Worm (Caenorhabditis elegans) whole organism, L1 larva: ENCODE measurements around the gene str-262.

ENCODE experiments used
- C04F5.9 ChIP-seq: sonication (generic microtip); optimal IDR thresholded peaks from 2 replicates; lab custom pipeline; 2016; ENCODE audit warnings: missing genetic modification characterization, missing compliant biosample characterization
- C16A3.4 ChIP-seq: fragments of 150-350 bp; optimal IDR thresholded peaks from 2 replicates; lab custom pipeline; 2014; ENCODE audit warnings: missing biosample characterization, missing genetic modification characterization
- alr-1 ChIP-seq: fragments of 200-800 bp; sonication (Bioruptor generic); optimal IDR thresholded peaks from 2 replicates; lab custom pipeline; 2018; ENCODE audit warnings: borderline replicate concordance, mild to moderate bottlenecking, missing genetic modification characterization, missing compliant biosample characterization
- aly-2 ChIP-seq: fragments of 150-350 bp; optimal IDR thresholded peaks from 2 replicates; lab custom pipeline; 2014; ENCODE audit warnings: missing biosample characterization, missing genetic modification characterization
- ceh-63 ChIP-seq: fragments of 200-800 bp; sonication (Bioruptor generic); optimal IDR thresholded peaks from 2 replicates; lab custom pipeline; 2018; ENCODE audit warnings: mild to moderate bottlenecking, missing genetic modification characterization, missing compliant biosample characterization
- efl-3 ChIP-seq: fragments of 200-800 bp; sonication (Bioruptor generic); optimal IDR thresholded peaks from 2 replicates; lab custom pipeline; 2018; ENCODE audit warnings: mild to moderate bottlenecking, missing genetic modification characterization, missing compliant biosample characterization
- egl-13 ChIP-seq: sonication (generic microtip); optimal IDR thresholded peaks from 2 replicates; lab custom pipeline; 2016; ENCODE audit warnings: missing genotype, missing genetic modification reagents, missing genetic modification characterization, missing compliant biosample characterization
- elt-3 ChIP-seq, 6 experiments: fragments of 150-350 bp in 1 of 6; sonication (generic microtip); optimal IDR thresholded peaks; 2 replicates each; lab custom pipeline; 2017 to 2018; ENCODE audit warnings: missing biosample characterization in 6 of 6, missing genetic modification characterization in 6 of 6, inconsistent platforms in 1 of 6
- ets-5 ChIP-seq: fragments of 200-800 bp; sonication (Bioruptor generic); IDR thresholded peaks from 2 replicates; pipeline ENCODE4 v1.3.6; 2022; ENCODE audit warnings: missing genetic modification characterization, missing compliant biosample characterization
- fkh-10 ChIP-seq: sonication (generic microtip); optimal IDR thresholded peaks from 2 replicates; lab custom pipeline; 2017; ENCODE audit warnings: missing biosample characterization, missing genetic modification reagents, missing genetic modification characterization
- fkh-8 ChIP-seq: sonication (generic microtip); optimal IDR thresholded peaks from 2 replicates; lab custom pipeline; 2016; ENCODE audit warnings: mild to moderate bottlenecking, missing genetic modification characterization, missing compliant biosample characterization
- fos-1 ChIP-seq: fragments of 150-350 bp; optimal IDR thresholded peaks from 2 replicates; lab custom pipeline; 2014; ENCODE audit warnings: missing biosample characterization, missing genetic modification characterization
- hlh-17 ChIP-seq: fragments of 200-800 bp; sonication (Bioruptor generic); optimal IDR thresholded peaks from 2 replicates; lab custom pipeline; 2018; ENCODE audit warnings: missing genetic modification characterization, mild to moderate bottlenecking, missing compliant biosample characterization, moderate library complexity, borderline replicate concordance
- hpl-2 ChIP-seq: fragments of 150-350 bp; optimal IDR thresholded peaks from 2 replicates; lab custom pipeline; 2014; ENCODE audit warnings: missing biosample characterization, missing genetic modification reagents, missing genetic modification characterization
- irx-1 ChIP-seq: sonication (generic microtip); optimal IDR thresholded peaks from 2 replicates; lab custom pipeline; 2016; ENCODE audit warnings: missing genetic modification characterization, missing compliant biosample characterization
- isw-1 ChIP-seq: fragments of 200-800 bp; sonication (Bioruptor generic); IDR thresholded peaks from 2 replicates; pipeline ENCODE4 v1.3.6; 2022; ENCODE audit warnings: missing genetic modification characterization, missing compliant biosample characterization
- lin-13 ChIP-seq: fragments of 150-350 bp; optimal IDR thresholded peaks from 2 replicates; lab custom pipeline; 2014; ENCODE audit warnings: missing biosample characterization, missing genetic modification reagents, missing genetic modification characterization
- lin-14 ChIP-seq: fragments of 200-800 bp; sonication (Bioruptor generic); optimal IDR thresholded peaks from 2 replicates; lab custom pipeline; 2018; ENCODE audit warnings: mild to moderate bottlenecking, missing genetic modification characterization, moderate library complexity, missing compliant biosample characterization
- lin-35 ChIP-seq, 2 experiments: fragments of 150-350 bp; optimal IDR thresholded peaks; 2 replicates each; lab custom pipeline; 2014; ENCODE audit warnings: missing biosample characterization in 2 of 2, missing genetic modification characterization in 2 of 2, missing genetic modification reagents in 2 of 2
- lir-3 ChIP-seq: sonication (generic microtip); optimal IDR thresholded peaks from 2 replicates; lab custom pipeline; 2016; ENCODE audit warnings: mild to moderate bottlenecking, missing genetic modification characterization, moderate library complexity, missing compliant biosample characterization; ENCODE audit not compliant: poor library complexity
- mdl-1 ChIP-seq, 2 experiments: fragments of 150-350 bp; optimal IDR thresholded peaks; 2 replicates each; lab custom pipeline; 2014 to 2017; ENCODE audit warnings: missing biosample characterization in 2 of 2, missing genetic modification characterization in 2 of 2, inconsistent platforms in 1 of 2
- nhr-20 ChIP-seq: sonication (generic microtip); optimal IDR thresholded peaks from 2 replicates; lab custom pipeline; 2016; ENCODE audit warnings: mild to moderate bottlenecking, missing genetic modification characterization, missing compliant biosample characterization
- nhr-47 ChIP-seq: sonication (generic microtip); optimal IDR thresholded peaks from 2 replicates; lab custom pipeline; 2016; ENCODE audit warnings: mild to moderate bottlenecking, missing genetic modification characterization, moderate library complexity, missing compliant biosample characterization
- nhr-71 ChIP-seq: sonication (generic microtip); optimal IDR thresholded peaks from 2 replicates; lab custom pipeline; 2016; ENCODE audit warnings: mild to moderate bottlenecking, missing genetic modification characterization, moderate library complexity, missing compliant biosample characterization
- nhr-77 ChIP-seq: fragments of 150-350 bp; optimal IDR thresholded peaks from 2 replicates; lab custom pipeline; 2014; ENCODE audit warnings: missing biosample characterization, missing genetic modification characterization
- nhr-84 ChIP-seq: sonication (generic microtip); optimal IDR thresholded peaks from 2 replicates; lab custom pipeline; 2017; ENCODE audit warnings: missing biosample characterization, missing genetic modification characterization
- nhr-90 ChIP-seq: sonication (generic microtip); optimal IDR thresholded peaks from 2 replicates; lab custom pipeline; 2016; ENCODE audit warnings: mild to moderate bottlenecking, missing genetic modification characterization, missing compliant biosample characterization; ENCODE audit not compliant: poor library complexity
- rnt-1 ChIP-seq: sonication (generic microtip); optimal IDR thresholded peaks from 2 replicates; lab custom pipeline; 2016; ENCODE audit warnings: mild to moderate bottlenecking, missing genetic modification characterization, moderate library complexity, missing compliant biosample characterization
- snpc-4 ChIP-seq: fragments of 150-350 bp; optimal IDR thresholded peaks from 2 replicates; lab custom pipeline; 2014; ENCODE audit warnings: missing biosample characterization, missing genetic modification characterization
- snu-23 ChIP-seq: sonication (generic microtip); optimal IDR thresholded peaks from 2 replicates; lab custom pipeline; 2016; ENCODE audit warnings: missing genetic modification characterization, missing compliant biosample characterization
- sptf-1 ChIP-seq: fragments of 150-350 bp; optimal IDR thresholded peaks from 2 replicates; lab custom pipeline; 2014; ENCODE audit warnings: missing biosample characterization, missing genetic modification characterization
- tbx-2 ChIP-seq: sonication (generic microtip); optimal IDR thresholded peaks from 2 replicates; lab custom pipeline; 2016; ENCODE audit warnings: missing genetic modification characterization, missing compliant biosample characterization
- unc-130 ChIP-seq: fragments of 150-350 bp; optimal IDR thresholded peaks from 2 replicates; lab custom pipeline; 2017; ENCODE audit warnings: missing biosample characterization, missing genetic modification characterization, inconsistent platforms
- unc-30 ChIP-seq: sonication (generic microtip); optimal IDR thresholded peaks from 2 replicates; lab custom pipeline; 2017; ENCODE audit warnings: missing biosample characterization, missing genetic modification characterization
- unc-62 ChIP-seq: fragments of 150-350 bp; optimal IDR thresholded peaks from 2 replicates; lab custom pipeline; 2014; ENCODE audit warnings: missing biosample characterization, missing genetic modification reagents, missing genetic modification characterization
- unc-86 ChIP-seq: sonication (generic microtip); optimal IDR thresholded peaks from 2 replicates; lab custom pipeline; 2016; ENCODE audit warnings: missing genetic modification characterization, missing compliant biosample characterization
- zag-1 ChIP-seq: fragments of 150-350 bp; optimal IDR thresholded peaks from 2 replicates; lab custom pipeline; 2014; ENCODE audit warnings: missing biosample characterization, missing genetic modification characterization
- ztf-11 ChIP-seq, 2 experiments: sonication (generic microtip); optimal IDR thresholded peaks; 2 replicates each; lab custom pipeline; 2016 to 2017; ENCODE audit warnings: missing genetic modification characterization in 2 of 2, missing biosample characterization in 1 of 2, missing compliant biosample characterization in 1 of 2

Gene str-262

DNA sequence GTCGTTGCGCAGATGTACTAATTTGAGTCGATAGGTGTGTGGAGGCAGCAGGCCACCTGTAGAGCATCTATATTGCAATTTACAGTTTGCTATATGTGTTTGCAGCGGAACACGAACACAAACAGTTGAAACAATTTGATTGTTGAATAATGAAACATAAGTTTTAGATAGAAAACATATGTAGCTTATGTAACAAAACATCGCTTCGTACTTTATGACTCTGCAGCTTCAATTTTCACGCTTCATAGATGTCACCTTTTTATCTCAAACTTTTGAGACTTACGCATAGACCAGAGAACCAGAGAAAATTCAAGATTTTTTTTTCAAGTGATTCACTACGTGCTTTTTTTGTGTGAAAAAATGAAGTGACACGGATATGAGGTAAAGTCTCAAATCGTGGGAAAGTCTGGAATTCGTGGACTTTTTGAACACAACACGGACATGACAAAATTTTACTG is 28.7 kb downstream of the str-262 start, which contains the start of gene fbxb-72 (continued):
- no peak for TF ChIP-seq ceh-63
- peak; percentile 69 for TF ChIP-seq tbx-2 (tag; lab: Kevin White, UChicago)
- TF ChIP-seq snpc-4: no peak
- TF ChIP-seq unc-30: no peak
- TF ChIP-seq C16A3.4 (tag; lab: Kevin White, UChicago): peak; percentile 92
- no peak for TF ChIP-seq alr-1 (tag; lab: Kevin White, UChicago)
- TF ChIP-seq ets-5 (GFP tag; lab: Robert Waterston, UW): no peak
- TF ChIP-seq efl-3 (GFP tag; lab: Kevin White, UChicago): no peak
- TF ChIP-seq lin-13 (GFP tag; lab: Kevin White, UChicago): no peak
- TF ChIP-seq aly-2: peak; percentile 100
- TF ChIP-seq mdl-1 (tag; optimal IDR thresholded peaks at IDR 0.05; lab: Kevin White, UChicago): no peak
- TF ChIP-seq nhr-90 (tag; lab: Kevin White, UChicago): peak; percentile 76
- peak; percentile 75 for TF ChIP-seq hpl-2 (GFP tag; lab: Kevin White, UChicago)
- peak; percentile 21 for TF ChIP-seq C04F5.9 (tag; lab: Kevin White, UChicago)
- peak; percentile 78 for TF ChIP-seq snu-23 (GFP tag; lab: Kevin White, UChicago)
- TF ChIP-seq lin-35 (GFP tag; optimal IDR thresholded peaks at IDR 0.05; lab: Kevin White, UChicago): peak in 1 of 2 experiments; percentile 85
- TF ChIP-seq lir-3 (tag; lab: Kevin White, UChicago): peak; percentile 47
- no peak for TF ChIP-seq nhr-77 (tag; lab: Kevin White, UChicago)
- TF ChIP-seq unc-130 (tag; lab: Kevin White, UChicago): no peak
- no peak for TF ChIP-seq hlh-17
- no peak for TF ChIP-seq fkh-10 (GFP tag; lab: Kevin White, UChicago)
- peak in 2 of 6 experiments; percentile 12 to 20 for TF ChIP-seq elt-3 (tag; optimal IDR thresholded peaks at IDR 0.05; lab: Kevin White, UChicago)
- peak; percentile 84 for TF ChIP-seq nhr-71 (tag; lab: Kevin White, UChicago)
- TF ChIP-seq nhr-84 (tag; lab: Kevin White, UChicago): peak; percentile 59
- no peak for TF ChIP-seq unc-86 (tag; lab: Kevin White, UChicago)
- TF ChIP-seq nhr-20 (tag; lab: Kevin White, UChicago): peak; percentile 51
- TF ChIP-seq fkh-8: peak; percentile 46
- no peak for TF ChIP-seq zag-1 (tag; lab: Kevin White, UChicago)
- peak; percentile 53 for TF ChIP-seq rnt-1 (tag; lab: Kevin White, UChicago)
- peak in 1 of 2 experiments; percentile 5 for TF ChIP-seq ztf-11 (tag; optimal IDR thresholded peaks at IDR 0.05; lab: Kevin White, UChicago)
- no peak for TF ChIP-seq fos-1 (tag; lab: Kevin White, UChicago)
- TF ChIP-seq lin-14 (GFP tag; lab: Kevin White, UChicago): peak; percentile 71
- TF ChIP-seq egl-13 (tag; lab: Kevin White, UChicago): no peak
- peak; percentile 3 for TF ChIP-seq irx-1 (tag; lab: Kevin White, UChicago)

DNA sequence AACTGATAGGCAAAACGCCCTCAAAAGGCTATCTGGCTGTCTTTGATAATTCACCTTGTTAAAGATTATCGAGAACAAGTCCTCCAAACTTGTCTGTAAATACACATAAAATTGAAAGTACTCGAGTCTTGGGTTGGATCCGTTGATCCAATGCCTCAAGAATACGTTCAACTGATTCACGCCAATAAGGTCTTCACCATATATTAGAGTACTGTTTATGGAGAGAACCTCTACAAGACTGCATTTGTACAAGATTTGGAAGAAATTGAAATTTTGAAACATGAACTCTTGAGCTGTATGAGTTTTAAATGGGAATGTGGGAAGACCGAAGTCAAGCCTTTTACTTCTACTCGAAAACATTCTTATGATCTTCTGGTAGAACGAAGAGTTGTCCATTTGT is 29.7 kb downstream of the str-262 start:
- no peak for TF ChIP-seq sptf-1
- no peak for TF ChIP-seq C04F5.9 (tag; lab: Kevin White, UChicago)
- no peak for TF ChIP-seq lin-35 (GFP tag; optimal IDR thresholded peaks at IDR 0.05; lab: Kevin White, UChicago)
- TF ChIP-seq nhr-47: no peak

DNA sequence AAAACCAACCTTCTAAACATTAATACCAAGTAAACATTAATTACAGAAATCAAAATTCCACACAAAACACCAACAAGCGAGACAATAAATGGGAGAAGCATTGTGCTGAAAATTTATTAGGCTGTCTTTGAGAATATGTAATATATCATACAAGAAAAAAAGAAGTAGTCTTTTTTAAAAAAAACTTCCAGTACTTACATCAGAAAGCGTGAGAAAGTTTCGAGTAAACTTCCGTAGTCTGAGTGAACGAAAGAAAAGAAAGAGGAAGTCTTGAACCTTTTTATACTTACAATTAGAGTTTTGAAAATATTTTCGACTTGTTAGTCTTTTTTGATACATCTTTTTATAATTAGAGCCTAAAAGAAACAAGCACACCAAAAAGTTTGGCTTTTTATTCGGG is 32.8 kb downstream of the str-262 start, which contains the start of gene srbc-40:
Gene srbc-40, minus strand, starts transcription at position 101 of the 400 bp plus-strand sequence.
- TF ChIP-seq nhr-20 (tag; lab: Kevin White, UChicago) (no peak), unc-62 (no peak), isw-1 (GFP tag; lab: Robert Waterston, UW) (no peak)
